Worm (Caenorhabditis elegans) whole organism, midembryonic: ENCODE measurements around the gene F47F2.1.

ENCODE experiments used
- T22C8.4 ChIP-seq: fragments of 200-800 bp; sonication (Bioruptor generic); IDR thresholded peaks from 2 replicates; pipeline ENCODE4 v1.3.6; 2022; ENCODE audit warnings: missing genetic modification characterization, missing compliant biosample characterization
- cog-1 ChIP-seq: sonication (generic microtip); optimal IDR thresholded peaks from 2 replicates; lab custom pipeline; 2016; ENCODE audit warnings: missing genetic modification characterization, missing compliant biosample characterization
- flt-1 ChIP-seq: fragments of 200-800 bp; sonication (Bioruptor generic); IDR thresholded peaks from 2 replicates; pipeline ENCODE4 v1.3.6; 2022; ENCODE audit warnings: missing genetic modification characterization, missing compliant biosample characterization
- klf-2 ChIP-seq: fragments of 200-800 bp; sonication (Bioruptor generic); conservative IDR thresholded peaks from 2 replicates; pipeline ENCODE4 v1.3.6; 2022; ENCODE audit warnings: missing genetic modification reagents, missing genetic modification characterization, missing compliant biosample characterization
- med-1 ChIP-seq: sonication (generic microtip); optimal IDR thresholded peaks from 2 replicates; lab custom pipeline; 2017; ENCODE audit warnings: missing genetic modification characterization, mild to moderate bottlenecking, missing compliant biosample characterization, antibody characterized with exemption, missing genetic modification reagents; ENCODE audit not compliant: insufficient read depth
- ref-1 ChIP-seq: fragments of 200-800 bp; sonication (Bioruptor generic); conservative IDR thresholded peaks from 2 replicates; pipeline ENCODE4 v1.3.6; 2022; ENCODE audit warnings: missing genetic modification reagents, missing genetic modification characterization, missing compliant biosample characterization
- tab-1 ChIP-seq: fragments of 200-800 bp; sonication (Bioruptor generic); IDR thresholded peaks from 2 replicates; pipeline ENCODE4 v1.3.6; 2022; ENCODE audit warnings: missing genetic modification characterization, missing compliant biosample characterization
- ztf-23 ChIP-seq: fragments of 200-800 bp; sonication (Bioruptor generic); IDR thresholded peaks from 2 replicates; pipeline ENCODE4 v1.3.6; 2022; ENCODE audit warnings: missing genetic modification reagents, missing genetic modification characterization, missing compliant biosample characterization
- ztf-29 ChIP-seq: fragments of 200-800 bp; sonication (Bioruptor generic); IDR thresholded peaks from 2 replicates; pipeline ENCODE4 v1.3.6; 2022; ENCODE audit warnings: missing genetic modification reagents, missing genetic modification characterization, missing compliant biosample characterization

Gene F47F2.1

ce11 chrX:3915748-3916147, 37.4 kb downstream of the F47F2.1 start, which contains the start of gene idpp-9:
Gene idpp-9 (minus strand): TSS chrX:3915848.
- TF ChIP-seq ztf-23 (no peak), tab-1 (GFP tag; lab: Robert Waterston, UW) (no peak), cog-1 (tag; lab: Kevin White, UChicago) (no peak), flt-1 (no peak), T22C8.4 (GFP tag; lab: Robert Waterston, UW) (no peak), med-1 (GFP tag; lab: Kevin White, UChicago) (no peak), ztf-29 (GFP tag; lab: Robert Waterston, UW) (no peak), klf-2 (no peak), ref-1 (GFP tag; lab: Robert Waterston, UW) (no peak)

ce11 chrX:3917013-3917412, 38.7 kb downstream of the F47F2.1 start, which contains the start of gene T22B2.3:
Gene T22B2.3 (plus strand): TSS chrX:3917313.
- TF ChIP-seq flt-1 = no peak
- no peak for TF ChIP-seq cog-1 (tag; lab: Kevin White, UChicago)
- no peak for TF ChIP-seq tab-1 (GFP tag; lab: Robert Waterston, UW)
- TF ChIP-seq ztf-23 = no peak
- TF ChIP-seq T22C8.4 (GFP tag; lab: Robert Waterston, UW) = no peak
- no peak for TF ChIP-seq klf-2
- TF ChIP-seq med-1 (GFP tag; lab: Kevin White, UChicago) = no peak
- no peak for TF ChIP-seq ref-1 (GFP tag; lab: Robert Waterston, UW)
- TF ChIP-seq ztf-29 (GFP tag; lab: Robert Waterston, UW) = no peak

- TF ChIP-seq flt-1 (no peak), med-1 (GFP tag; lab: Kevin White, UChicago) (no peak), T22C8.4 (GFP tag; lab: Robert Waterston, UW) (no peak), ztf-29 (GFP tag; lab: Robert Waterston, UW) (no peak), klf-2 (no peak), tab-1 (GFP tag; lab: Robert Waterston, UW) (no peak), ztf-23 (no peak), ref-1 (GFP tag; lab: Robert Waterston, UW) (no peak), cog-1 (tag; lab: Kevin White, UChicago) (no peak)
These were observed 39.8 kb downstream of the F47F2.1 start for ce11 chrX:3918182-3918581.

- TF ChIP-seq ztf-23 (no peak), tab-1 (GFP tag; lab: Robert Waterston, UW) (no peak), ref-1 (GFP tag; lab: Robert Waterston, UW) (no peak), T22C8.4 (GFP tag; lab: Robert Waterston, UW) (no peak)
These were observed 41.4 kb downstream of the F47F2.1 start for ce11 chrX:3919689-3920088.

ce11 chrX:3920101-3920500, 41.8 kb downstream of the F47F2.1 start, which contains the start of gene T22B2.2:
Gene T22B2.2 (plus strand): TSS chrX:3920401.
- TF ChIP-seq med-1 (GFP tag; lab: Kevin White, UChicago) (no peak), tab-1 (GFP tag; lab: Robert Waterston, UW) (no peak), ztf-29 (GFP tag; lab: Robert Waterston, UW) (no peak), flt-1 (no peak), T22C8.4 (GFP tag; lab: Robert Waterston, UW) (no peak), klf-2 (no peak), cog-1 (tag; lab: Kevin White, UChicago) (no peak), ztf-23 (no peak), ref-1 (GFP tag; lab: Robert Waterston, UW) (no peak)

- no peak for TF ChIP-seq klf-2
- TF ChIP-seq flt-1 = no peak
- no peak for TF ChIP-seq ztf-29 (GFP tag; lab: Robert Waterston, UW)
- TF ChIP-seq ztf-23 = no peak
- no peak for TF ChIP-seq med-1 (GFP tag; lab: Kevin White, UChicago)
- TF ChIP-seq ref-1 (GFP tag; lab: Robert Waterston, UW) = no peak
- TF ChIP-seq tab-1 (GFP tag; lab: Robert Waterston, UW) = no peak
- TF ChIP-seq T22C8.4 (GFP tag; lab: Robert Waterston, UW) = no peak
These were observed 42.4 kb downstream of the F47F2.1 start for ce11 chrX:3920747-3921146.

- TF ChIP-seq ztf-29 (GFP tag; lab: Robert Waterston, UW) (no peak), T22C8.4 (GFP tag; lab: Robert Waterston, UW) (no peak), flt-1 (no peak), ztf-23 (no peak), med-1 (GFP tag; lab: Kevin White, UChicago) (no peak), cog-1 (tag; lab: Kevin White, UChicago) (no peak), klf-2 (no peak), ref-1 (GFP tag; lab: Robert Waterston, UW) (no peak), tab-1 (GFP tag; lab: Robert Waterston, UW) (no peak)
These were observed 47.4 kb downstream of the F47F2.1 start, which contains the start of gene T22B2.1 for ce11 chrX:3925776-3926175. Gene T22B2.1 (plus strand): TSS chrX:3926076.

- no peak for TF ChIP-seq med-1 (GFP tag; lab: Kevin White, UChicago)
- TF ChIP-seq cog-1 (tag; lab: Kevin White, UChicago) = no peak
- TF ChIP-seq ref-1 (GFP tag; lab: Robert Waterston, UW) = no peak
- TF ChIP-seq tab-1 (GFP tag; lab: Robert Waterston, UW) = no peak
- no peak for TF ChIP-seq flt-1
- no peak for TF ChIP-seq T22C8.4 (GFP tag; lab: Robert Waterston, UW)
- no peak for TF ChIP-seq ztf-23
- no peak for TF ChIP-seq klf-2
- TF ChIP-seq ztf-29 (GFP tag; lab: Robert Waterston, UW) = no peak
These were observed 53.0 kb downstream of the F47F2.1 start, which contains the start of gene adt-3 for ce11 chrX:3931350-3931749. Gene adt-3 (plus strand): TSS chrX:3931650.

- TF ChIP-seq T22C8.4 (GFP tag; lab: Robert Waterston, UW) (no peak), med-1 (GFP tag; lab: Kevin White, UChicago) (no peak), cog-1 (tag; lab: Kevin White, UChicago) (no peak), tab-1 (GFP tag; lab: Robert Waterston, UW) (no peak), ref-1 (GFP tag; lab: Robert Waterston, UW) (no peak), klf-2 (no peak), ztf-29 (GFP tag; lab: Robert Waterston, UW) (no peak)
These were observed 54.4 kb downstream of the F47F2.1 start for ce11 chrX:3932694-3933093.

ce11 chrX:3937483-3937882, 59.1 kb downstream of the F47F2.1 start:
- TF ChIP-seq T22C8.4 (GFP tag; lab: Robert Waterston, UW) (no peak), ref-1 (GFP tag; lab: Robert Waterston, UW) (no peak), klf-2 (no peak), flt-1 (no peak)
